Fruit fly (Drosophila melanogaster) whole organism, wandering third instar larva: ENCODE results near the gene CG8036.

Experiments used
- Hr78 ChIP-seq: fragments of >200 bp; optimal IDR thresholded peaks from 2 replicates; lab custom pipeline; 2017; ENCODE audit warnings: missing biosample characterization, missing genetic modification characterization
- Rel ChIP-seq, 2 experiments: fragments of 200-800 bp; sonication (Bioruptor generic) in 1 of 2; optimal IDR thresholded peaks; 2 replicates in 1 of 2; 3 replicates in 1 of 2; lab custom pipeline; 2016 to 2019; ENCODE audit warnings: mild to moderate bottlenecking in 2 of 2, missing biosample characterization in 2 of 2, missing genetic modification characterization in 2 of 2, moderate library complexity in 1 of 2
- rgr ChIP-seq: fragments of 200-800 bp; sonication (Bioruptor generic); optimal IDR thresholded peaks from 3 replicates; lab custom pipeline; 2016; ENCODE audit warnings: missing biosample characterization, mild to moderate bottlenecking, missing genetic modification characterization
- usp ChIP-seq: fragments of >200 bp; optimal IDR thresholded peaks from 2 replicates; lab custom pipeline; 2017; ENCODE audit warnings: missing biosample characterization, missing genetic modification characterization

dm6 chr3R:8659907-8660660, 7.6 kb upstream of the CG8036 start:
- peak; percentile 68 for TF ChIP-seq rgr (GFP tag; lab: Kevin White, UChicago)
- TF ChIP-seq Rel (GFP tag; optimal IDR thresholded peaks at IDR 0.05; lab: Kevin White, UChicago), result no peak
- peak; percentile 63 for TF ChIP-seq Rel (tag; optimal IDR thresholded peaks at IDR 0.05; lab: Kevin White, UChicago)
- TF ChIP-seq Hr78 (GFP tag; lab: Kevin White, UChicago), result no peak
- no peak for TF ChIP-seq usp
